Fruit fly (Drosophila melanogaster) whole organism, embryonic: ENCODE measurements around the gene CG14731.

Source experiments
- Bdp1 ChIP-seq: fragments of 200-800 bp; sonication (Bioruptor generic); optimal IDR thresholded peaks from 3 replicates; lab custom pipeline; 2016; ENCODE audit warnings: missing biosample characterization, missing genetic modification characterization
- CG11247 ChIP-seq: fragments of 200-800 bp; sonication (Bioruptor generic); IDR thresholded peaks from 2 replicates; pipeline ENCODE4 v1.3.6; 2022; ENCODE audit warnings: missing biosample characterization, missing genetic modification characterization
- CG11723 ChIP-seq: fragments of 200-800 bp; sonication (Bioruptor generic); optimal IDR thresholded peaks from 2 replicates; lab custom pipeline; 2017; ENCODE audit warnings: missing biosample characterization, mild to moderate bottlenecking, missing genetic modification characterization
- CG12071 ChIP-seq: fragments of 200-800 bp; sonication (Bioruptor generic); optimal IDR thresholded peaks from 3 replicates; lab custom pipeline; 2018; ENCODE audit warnings: missing biosample characterization, mild to moderate bottlenecking, missing genetic modification characterization
- CG13624 ChIP-seq: fragments of 200-800 bp; sonication (Bioruptor generic); optimal IDR thresholded peaks from 2 replicates; lab custom pipeline; 2016; ENCODE audit warnings: missing biosample characterization, missing genetic modification characterization
- CG14014 ChIP-seq: fragments of 200-800 bp; sonication (Bioruptor generic); IDR thresholded peaks from 2 replicates; pipeline ENCODE4 v1.3.6; 2022; ENCODE audit warnings: missing biosample characterization, missing genetic modification characterization
- CG14050 ChIP-seq: fragments of 200-800 bp; sonication (Bioruptor generic); IDR thresholded peaks from 3 replicates; pipeline ENCODE4 v1.3.6; 2022; ENCODE audit warnings: missing biosample characterization, missing genetic modification characterization
- CG1529 ChIP-seq: fragments of 200-800 bp; sonication (Bioruptor generic); optimal IDR thresholded peaks from 3 replicates; lab custom pipeline; 2018; ENCODE audit warnings: missing biosample characterization, missing genetic modification characterization
- CG1603 ChIP-seq: fragments of 200-800 bp; sonication (Bioruptor generic); optimal IDR thresholded peaks from 2 replicates; lab custom pipeline; 2019; ENCODE audit warnings: missing biosample characterization, mild to moderate bottlenecking, missing genetic modification characterization, moderate library complexity
- CG17385 ChIP-seq: fragments of 200-800 bp; sonication (Bioruptor generic); optimal IDR thresholded peaks from 3 replicates; lab custom pipeline; 2018; ENCODE audit warnings: missing biosample characterization, mild to moderate bottlenecking, missing genetic modification characterization
- CG1832 ChIP-seq: fragments of 200-800 bp; sonication (Bioruptor generic); optimal IDR thresholded peaks from 2 replicates; lab custom pipeline; 2017; ENCODE audit warnings: missing biosample characterization, mild to moderate bottlenecking, missing genetic modification characterization, inconsistent platforms
- CG2678 ChIP-seq: fragments of 200-800 bp; sonication (Bioruptor generic); optimal IDR thresholded peaks from 3 replicates; lab custom pipeline; 2019; ENCODE audit warnings: missing biosample characterization, mild to moderate bottlenecking, missing genetic modification characterization, moderate library complexity
- CG3838 ChIP-seq: fragments of 200-800 bp; sonication (Bioruptor generic); optimal IDR thresholded peaks from 3 replicates; lab custom pipeline; 2016; ENCODE audit warnings: missing biosample characterization, missing genetic modification characterization
- CG4707 ChIP-seq: fragments of 200-800 bp; sonication (Bioruptor generic); optimal IDR thresholded peaks from 2 replicates; lab custom pipeline; 2018; ENCODE audit warnings: missing biosample characterization, mild to moderate bottlenecking, missing genetic modification characterization, moderate library complexity
- CG6654 ChIP-seq: fragments of 200-800 bp; sonication (Bioruptor generic); optimal IDR thresholded peaks from 2 replicates; lab custom pipeline; 2017; ENCODE audit warnings: missing biosample characterization, mild to moderate bottlenecking, missing genetic modification characterization
- CG7928 ChIP-seq: fragments of 200-800 bp; sonication (Bioruptor generic); optimal IDR thresholded peaks from 2 replicates; lab custom pipeline; 2017; ENCODE audit warnings: missing biosample characterization, mild to moderate bottlenecking, missing genetic modification characterization
- CG8290 ChIP-seq, 3 experiments: fragments of 200-800 bp; sonication (Bioruptor generic); optimal IDR thresholded peaks; 2 replicates each; lab custom pipeline; 2016 to 2019; ENCODE audit warnings: missing biosample characterization in 3 of 3, missing genetic modification characterization in 3 of 3, mild to moderate bottlenecking in 2 of 3, moderate library complexity in 1 of 3
- CG9437 ChIP-seq: fragments of 200-800 bp; sonication (Bioruptor generic); optimal IDR thresholded peaks from 2 replicates; lab custom pipeline; 2018; ENCODE audit warnings: missing biosample characterization, mild to moderate bottlenecking, missing genetic modification characterization
- CG9817 ChIP-seq: fragments of 200-800 bp; sonication (Bioruptor generic); optimal IDR thresholded peaks from 2 replicates; lab custom pipeline; 2018; ENCODE audit warnings: missing biosample characterization, mild to moderate bottlenecking, missing genetic modification characterization, moderate library complexity
- CG9876 ChIP-seq: fragments of 200-800 bp; sonication (Bioruptor generic); optimal IDR thresholded peaks from 2 replicates; lab custom pipeline; 2016; ENCODE audit warnings: missing biosample characterization, missing genetic modification characterization
- CoRest ChIP-seq: fragments of 200-800 bp; sonication (Bioruptor generic); optimal IDR thresholded peaks from 3 replicates; lab custom pipeline; 2018; ENCODE audit warnings: missing biosample characterization, mild to moderate bottlenecking, missing genetic modification characterization, moderate library complexity
- Dip2 ChIP-seq: fragments of 200-800 bp; sonication (Bioruptor generic); IDR thresholded peaks from 2 replicates; pipeline ENCODE4 v1.3.6; 2022; ENCODE audit warnings: missing biosample characterization, missing genetic modification characterization
- Dip3 ChIP-seq: fragments of 200-800 bp; sonication (Bioruptor generic); optimal IDR thresholded peaks from 3 replicates; lab custom pipeline; 2016; ENCODE audit warnings: missing biosample characterization, missing genetic modification characterization
- Dref ChIP-seq: fragments of 200-800 bp; sonication (Bioruptor generic); IDR thresholded peaks from 2 replicates; pipeline ENCODE4 v1.3.6; 2022; ENCODE audit warnings: missing biosample characterization, missing genetic modification characterization
- HmgZ ChIP-seq: fragments of 200-800 bp; sonication (Bioruptor generic); optimal IDR thresholded peaks from 2 replicates; lab custom pipeline; 2018; ENCODE audit warnings: missing biosample characterization, mild to moderate bottlenecking, missing genetic modification characterization
- Hmx ChIP-seq: fragments of 200-800 bp; sonication (Bioruptor generic); optimal IDR thresholded peaks from 2 replicates; lab custom pipeline; 2016; ENCODE audit warnings: missing biosample characterization, missing genetic modification characterization
- Kr ChIP-seq: fragments of 200-800 bp; sonication (Bioruptor generic); optimal IDR thresholded peaks from 2 replicates; lab custom pipeline; 2017; ENCODE audit warnings: missing biosample characterization, mild to moderate bottlenecking, missing genetic modification characterization
- MTF-1 ChIP-seq: fragments of 200-800 bp; sonication (Bioruptor generic); optimal IDR thresholded peaks from 2 replicates; lab custom pipeline; 2018; ENCODE audit warnings: missing biosample characterization, mild to moderate bottlenecking, missing genetic modification characterization, borderline replicate concordance
- Max ChIP-seq: fragments of 200-800 bp; sonication (Bioruptor generic); optimal IDR thresholded peaks from 2 replicates; lab custom pipeline; 2016; ENCODE audit warnings: missing biosample characterization, mild to moderate bottlenecking, missing genetic modification characterization
- Mrtf ChIP-seq: fragments of 200-800 bp; sonication (Bioruptor generic); IDR thresholded peaks from 3 replicates; pipeline ENCODE4 v1.3.6; 2022; ENCODE audit warnings: missing biosample characterization, missing genetic modification characterization
- NfI ChIP-seq: fragments of 200-800 bp; sonication (Bioruptor generic); optimal IDR thresholded peaks from 3 replicates; lab custom pipeline; 2018; ENCODE audit warnings: missing biosample characterization, mild to moderate bottlenecking, missing genetic modification characterization, moderate library complexity
- Oaz ChIP-seq: fragments of 200-800 bp; sonication (Bioruptor generic); IDR thresholded peaks from 2 replicates; pipeline ENCODE4 v1.3.6; 2022; ENCODE audit warnings: missing biosample characterization, missing genetic modification characterization
- Ravus ChIP-seq: fragments of 200-800 bp; sonication (Bioruptor generic); IDR thresholded peaks from 2 replicates; pipeline ENCODE4 v1.3.6; 2022; ENCODE audit warnings: missing biosample characterization, missing genetic modification characterization
- Spps ChIP-seq: fragments of 200-800 bp; sonication (Bioruptor generic); optimal IDR thresholded peaks from 2 replicates; lab custom pipeline; 2018; ENCODE audit warnings: missing biosample characterization, mild to moderate bottlenecking, missing genetic modification characterization
- br ChIP-seq: fragments of >200 bp; optimal IDR thresholded peaks from 2 replicates; lab custom pipeline; 2017
- chif ChIP-seq, 2 experiments: fragments of 200-800 bp; sonication (Bioruptor generic); optimal IDR thresholded peaks; 3 replicates each; lab custom pipeline; 2016; ENCODE audit warnings: missing biosample characterization in 2 of 2, missing genetic modification characterization in 2 of 2
- disco-r ChIP-seq: fragments of 200-800 bp; sonication (Bioruptor generic); optimal IDR thresholded peaks from 2 replicates; lab custom pipeline; 2016; ENCODE audit warnings: missing biosample characterization, missing genetic modification characterization
- esg ChIP-seq: fragments of 200-800 bp; sonication (Bioruptor generic); conservative IDR thresholded peaks from 2 replicates; pipeline ENCODE4 v1.3.6; 2022; ENCODE audit warnings: missing biosample characterization, missing genetic modification characterization
- ken ChIP-seq: fragments of 200-800 bp; sonication (Bioruptor generic); IDR thresholded peaks from 3 replicates; pipeline ENCODE4 v1.3.6; 2022; ENCODE audit warnings: missing biosample characterization, missing genetic modification characterization
- lilli ChIP-seq: fragments of 200-800 bp; sonication (Bioruptor generic); optimal IDR thresholded peaks from 3 replicates; lab custom pipeline; 2016; ENCODE audit warnings: missing biosample characterization, missing genetic modification characterization
- p53 ChIP-seq: fragments of 200-800 bp; sonication (Bioruptor generic); optimal IDR thresholded peaks from 2 replicates; lab custom pipeline; 2016; ENCODE audit warnings: missing biosample characterization, missing genetic modification characterization
- pb ChIP-seq: fragments of 200-800 bp; sonication (Bioruptor generic); optimal IDR thresholded peaks from 3 replicates; lab custom pipeline; 2016; ENCODE audit warnings: missing biosample characterization, missing genetic modification characterization
- peb ChIP-seq: fragments of 200-800 bp; sonication (Bioruptor generic); IDR thresholded peaks from 2 replicates; pipeline ENCODE4 v1.3.6; 2022; ENCODE audit warnings: missing biosample characterization, missing genetic modification characterization
- pnt ChIP-seq: fragments of 200-800 bp; sonication (Bioruptor generic); optimal IDR thresholded peaks from 3 replicates; lab custom pipeline; 2016; ENCODE audit warnings: missing biosample characterization, missing genetic modification characterization
- schlank ChIP-seq: fragments of 200-800 bp; sonication (Bioruptor generic); optimal IDR thresholded peaks from 2 replicates; lab custom pipeline; 2018; ENCODE audit warnings: missing biosample characterization, mild to moderate bottlenecking, missing genetic modification characterization
- seq ChIP-seq: fragments of 200-800 bp; sonication (Bioruptor generic); IDR thresholded peaks from 2 replicates; pipeline ENCODE4 v1.3.6; 2022; ENCODE audit warnings: missing biosample characterization, missing genetic modification characterization
- sqz ChIP-seq: fragments of 200-800 bp; sonication (Bioruptor generic); optimal IDR thresholded peaks from 3 replicates; lab custom pipeline; 2018; ENCODE audit warnings: missing biosample characterization, mild to moderate bottlenecking, missing genetic modification characterization
- vvl ChIP-seq: fragments of 200-800 bp; sonication (Bioruptor generic); IDR thresholded peaks from 2 replicates; pipeline ENCODE4 v1.3.6; 2022; ENCODE audit warnings: missing biosample characterization, missing genetic modification characterization
- wdn ChIP-seq: fragments of 200-800 bp; sonication (Bioruptor generic); IDR thresholded peaks from 2 replicates; pipeline ENCODE4 v1.3.6; 2022; ENCODE audit warnings: missing biosample characterization, missing genetic modification characterization
- wek ChIP-seq: fragments of 200-800 bp; sonication (Bioruptor generic); optimal IDR thresholded peaks from 3 replicates; lab custom pipeline; 2018; ENCODE audit warnings: missing biosample characterization, mild to moderate bottlenecking, missing genetic modification characterization, moderate library complexity
- zen ChIP-seq: fragments of 200-800 bp; sonication (Bioruptor generic); optimal IDR thresholded peaks from 3 replicates; lab custom pipeline; 2018; ENCODE audit warnings: missing biosample characterization, mild to moderate bottlenecking, missing genetic modification characterization, moderate library complexity

The CG14731 gene

dm6 chr3R:11967262-11968029, 36.4 kb downstream of the CG14731 start, which contains the start of the genes CG12213 and GC1 (continued):
- TF ChIP-seq CG11247 (GFP tag; lab: Robert Waterston, UW) (no peak), Mrtf (no peak), CG12071 (GFP tag; lab: Kevin White, UChicago) (no peak), NfI (peak; percentile 18), zen (tag; lab: Kevin White, UChicago) (peak; percentile 30), Oaz (GFP tag; lab: Robert Waterston, UW) (no peak), CG3838 (GFP tag; lab: Kevin White, UChicago) (no peak), CG1832 (GFP tag; lab: Kevin White, UChicago) (no peak), Kr (no peak), chif (GFP tag; optimal IDR thresholded peaks at IDR 0.05; lab: Kevin White, UChicago) (no peak), ken (no peak), CG9437 (no peak), Spps (tag; lab: Kevin White, UChicago) (no peak), pnt (no peak), Max (peak; percentile 55), CG1603 (tag; lab: Kevin White, UChicago) (peak; percentile 17), CG4707 (GFP tag; lab: Kevin White, UChicago) (no peak), MTF-1 (no peak), CG9817 (tag; lab: Kevin White, UChicago) (no peak), peb (GFP tag; lab: Robert Waterston, UW) (no peak), CG8290 (GFP tag; optimal IDR thresholded peaks at IDR 0.05; lab: Kevin White, UChicago) (peak; percentile 83), CG8290 (tag; optimal IDR thresholded peaks at IDR 0.05; lab: Kevin White, UChicago) (peak; percentile 32 to 64), Hmx (no peak), p53 (GFP tag; lab: Kevin White, UChicago) (no peak), CG1529 (GFP tag; lab: Kevin White, UChicago) (no peak), lilli (GFP tag; lab: Kevin White, UChicago) (peak; percentile 61), wdn (GFP tag; lab: Robert Waterston, UW) (no peak), br (lab: Kevin White, UChicago) (no peak), CG2678 (tag; lab: Kevin White, UChicago) (peak; percentile 11), CG13624 (GFP tag; lab: Kevin White, UChicago) (peak; percentile 35), CG11723 (GFP tag; lab: Kevin White, UChicago) (no peak), Dref (GFP tag; lab: Robert Waterston, UW) (peak; percentile 76), esg (GFP tag; lab: Robert Waterston, UW) (no peak), CoRest (tag; lab: Kevin White, UChicago) (peak; percentile 63), disco-r (GFP tag; lab: Kevin White, UChicago) (no peak), schlank (tag; lab: Kevin White, UChicago) (no peak), Dip2 (GFP tag; lab: Robert Waterston, UW) (no peak), CG14014 (GFP tag; lab: Robert Waterston, UW) (no peak), seq (GFP tag; lab: Robert Waterston, UW) (no peak), HmgZ (tag; lab: Kevin White, UChicago) (peak; percentile 21), Bdp1 (GFP tag; lab: Kevin White, UChicago) (no peak), pb (GFP tag; lab: Kevin White, UChicago) (no peak), Dip3 (GFP tag; lab: Kevin White, UChicago) (no peak), sqz (peak; percentile 60), CG6654 (no peak), CG7928 (no peak), CG17385 (GFP tag; lab: Kevin White, UChicago) (peak; percentile 42), vvl (GFP tag; lab: Robert Waterston, UW) (peak; percentile 10; the same call in 1 of the 2 replicates), CG14050 (GFP tag; lab: Robert Waterston, UW) (no peak), Ravus (GFP tag; lab: Robert Waterston, UW) (no peak), wek (GFP tag; lab: Kevin White, UChicago) (peak; percentile 2), CG9876 (no peak)
